Fruit fly (Drosophila melanogaster): Measurements from ENCODE around the gene RhoL.

RhoL gene

DNA sequence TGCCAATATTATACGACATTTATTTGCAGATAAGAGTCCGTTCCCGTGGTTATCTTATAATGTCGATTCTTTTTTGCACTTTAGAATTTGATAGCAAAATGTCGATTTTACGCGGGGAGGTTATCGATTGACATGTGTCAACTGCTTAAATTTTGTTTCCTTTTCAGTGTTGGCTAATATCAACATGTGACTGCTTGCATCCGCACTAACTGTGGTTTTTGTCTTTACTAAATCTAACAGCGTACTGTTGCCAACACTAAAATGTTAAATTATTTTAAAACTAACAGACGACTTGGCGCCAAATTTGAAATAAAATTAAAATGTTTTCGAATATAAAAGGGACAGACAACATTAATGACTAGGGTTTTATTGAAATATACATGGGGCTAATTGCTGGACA, 5.6 kb downstream of the RhoL start:
- TF ChIP-seq CG17801 (GFP tag; optimal IDR thresholded peaks at IDR 0.05; ENCODE audit: partially characterized antibody): no peak

DNA sequence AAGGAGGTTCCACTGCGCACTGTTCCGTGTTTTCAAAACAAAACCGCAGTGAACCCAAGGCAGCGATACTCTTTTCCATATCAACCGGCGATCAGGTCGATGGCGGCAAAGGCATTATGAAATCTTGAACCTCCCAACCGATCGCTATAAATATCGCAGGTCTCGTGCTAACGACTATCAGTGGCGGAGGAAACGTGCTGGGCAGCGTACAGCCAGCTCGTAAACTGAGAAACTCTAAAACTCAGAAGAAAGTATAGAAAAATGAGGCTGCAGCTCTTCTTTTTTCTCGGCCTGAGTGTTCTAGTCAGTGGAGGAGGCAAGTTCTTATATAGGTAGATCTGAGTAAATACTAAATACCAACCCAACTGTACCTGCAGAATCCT, 7.8 kb downstream of the RhoL start, which contains the start of gene phu:
TSS of gene phu (plus strand) at position 175 of the 383 bp plus-strand sequence.
- no peak for TF ChIP-seq CG17801 (GFP tag; optimal IDR thresholded peaks at IDR 0.05; ENCODE audit: partially characterized antibody)

DNA sequence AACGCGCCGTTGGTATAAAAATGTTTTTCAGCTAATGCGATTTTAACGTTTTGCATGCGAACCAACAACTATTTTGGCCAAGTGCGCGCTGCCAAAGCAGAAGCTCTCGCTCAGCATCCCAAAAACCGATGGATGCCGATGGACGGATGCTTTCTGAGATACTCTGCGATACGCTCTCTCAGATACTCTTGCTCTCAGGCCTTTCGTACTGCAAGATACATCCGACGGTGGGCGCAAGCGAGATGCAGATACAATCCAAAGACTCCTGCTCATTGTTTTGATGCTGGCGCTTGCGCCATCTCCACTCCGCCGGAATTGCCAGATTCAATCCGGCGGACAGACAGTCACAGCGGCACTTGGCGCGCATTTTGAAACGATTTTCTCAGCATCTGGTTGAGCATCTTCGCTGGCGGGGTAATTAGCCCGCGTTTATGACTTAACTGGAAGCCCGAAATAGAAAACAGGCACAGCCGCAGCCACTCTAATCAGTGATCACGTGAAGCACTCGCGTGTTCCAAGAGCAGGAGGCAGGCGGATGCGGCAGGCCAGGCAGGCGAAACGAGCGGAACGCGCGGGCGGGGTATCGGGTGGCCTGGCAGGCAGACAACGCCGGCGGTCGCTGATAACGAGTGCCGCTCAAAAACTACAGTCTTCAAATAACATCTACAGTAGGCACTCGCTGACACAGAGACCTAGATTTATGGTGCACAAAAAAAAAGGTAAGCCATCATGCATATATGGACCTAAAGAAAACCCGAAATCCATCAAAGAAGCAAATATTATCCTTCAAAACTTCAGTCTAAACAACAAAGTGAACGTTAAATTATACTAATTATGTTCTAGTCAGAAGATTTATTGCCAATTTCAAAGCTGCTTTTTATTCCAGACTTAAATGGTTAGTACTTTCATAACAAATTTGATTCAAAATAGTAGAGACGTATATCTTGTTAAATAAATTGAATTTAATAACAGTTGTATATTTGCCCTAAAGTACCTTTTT, 8.5 kb downstream of the RhoL start, which contains the start of gene CG16779:
TSS of gene CG16779 (minus strand) at position 51 of the 1,000 bp plus-strand sequence.
- TF ChIP-seq CG17801 (GFP tag; optimal IDR thresholded peaks at IDR 0.05; ENCODE audit: partially characterized antibody): no peak

DNA sequence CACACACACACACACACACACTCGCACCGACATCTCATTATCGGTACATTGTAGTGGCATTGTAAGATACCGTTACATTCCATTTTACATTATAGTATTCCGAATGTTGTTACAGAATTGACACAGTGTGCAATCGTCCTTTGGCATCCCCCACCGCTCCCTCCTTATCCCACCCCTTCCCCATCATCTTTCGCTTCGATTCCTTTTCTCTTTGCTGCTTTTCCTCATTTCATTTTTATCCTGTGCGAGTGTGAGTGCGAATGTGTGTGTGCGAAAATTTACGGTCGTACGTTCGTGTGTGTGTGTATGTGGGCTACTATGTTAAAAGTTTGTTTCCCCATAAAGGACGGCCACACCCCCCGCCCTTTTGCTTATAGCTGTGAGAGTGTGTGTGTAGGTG, 10.3 kb downstream of the RhoL start:
- TF ChIP-seq CG17801 (GFP tag; optimal IDR thresholded peaks at IDR 0.05; ENCODE audit: partially characterized antibody): no peak

DNA sequence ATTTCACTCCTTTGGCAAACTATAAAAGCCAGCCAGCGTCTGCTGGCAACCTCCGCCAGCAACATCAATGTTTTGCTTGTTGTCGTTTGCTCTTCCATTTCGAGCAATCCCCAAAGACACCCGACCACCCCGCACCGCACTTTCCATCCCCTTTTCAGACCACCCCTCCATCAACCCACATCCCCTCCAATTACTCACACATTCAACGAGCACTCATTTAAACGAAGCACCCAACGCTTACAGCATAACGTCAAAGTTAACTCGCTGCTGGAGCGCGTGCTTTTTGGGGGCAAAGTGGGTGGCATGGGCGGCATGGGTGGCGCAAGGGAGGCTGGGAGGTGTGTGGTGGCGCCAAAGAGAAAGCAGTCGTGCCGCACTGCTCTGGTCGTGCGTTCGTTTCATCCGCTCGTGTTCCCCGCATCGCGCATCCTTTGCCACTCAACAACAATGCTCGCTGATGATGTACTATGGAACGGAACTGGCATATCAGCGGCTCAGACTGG, 11.3 kb downstream of the RhoL start:
- no peak for TF ChIP-seq CG17801 (GFP tag; optimal IDR thresholded peaks at IDR 0.05; ENCODE audit: partially characterized antibody)

DNA sequence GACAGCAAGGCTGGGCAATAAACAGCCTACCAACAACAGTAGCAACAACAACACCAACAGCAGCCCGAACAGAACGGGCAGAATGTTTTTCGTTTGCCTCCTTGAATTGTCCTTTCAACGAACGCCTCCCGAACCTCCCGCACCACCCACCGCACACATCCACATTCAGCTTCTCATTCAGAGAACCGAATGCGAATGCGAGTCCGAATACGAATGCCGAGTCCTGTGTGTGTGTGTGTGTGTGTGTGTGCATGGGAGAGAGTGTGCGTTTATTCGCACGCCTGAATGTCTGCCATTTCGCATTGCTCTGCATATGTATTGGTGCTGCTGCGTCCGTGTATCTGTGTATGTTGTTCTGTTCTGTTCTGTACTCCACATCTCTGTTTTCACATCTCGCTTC, 13.9 kb downstream of the RhoL start:
- no peak for TF ChIP-seq CG17801 (GFP tag; optimal IDR thresholded peaks at IDR 0.05; ENCODE audit: partially characterized antibody)

DNA sequence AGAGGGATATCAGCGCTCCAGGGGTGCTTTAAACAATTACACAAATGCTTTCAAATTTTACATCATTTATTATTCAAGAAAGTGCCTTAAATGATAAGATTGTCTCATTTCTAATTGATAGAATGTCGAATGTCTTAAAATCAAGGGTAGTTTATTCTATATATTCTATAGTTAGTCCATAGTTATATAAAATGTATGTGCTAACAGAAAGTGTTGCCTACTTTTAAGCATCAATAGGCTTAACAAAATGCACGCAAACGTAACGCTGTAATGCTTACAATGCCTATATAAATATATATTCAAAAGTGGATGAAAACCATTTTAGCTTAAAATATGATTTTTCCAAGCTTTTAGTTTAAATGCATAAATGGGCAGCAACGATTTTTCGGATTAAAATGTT, 14.4 kb downstream of the RhoL start:
- no peak for TF ChIP-seq CG17801 (GFP tag; optimal IDR thresholded peaks at IDR 0.05; ENCODE audit: partially characterized antibody)

DNA sequence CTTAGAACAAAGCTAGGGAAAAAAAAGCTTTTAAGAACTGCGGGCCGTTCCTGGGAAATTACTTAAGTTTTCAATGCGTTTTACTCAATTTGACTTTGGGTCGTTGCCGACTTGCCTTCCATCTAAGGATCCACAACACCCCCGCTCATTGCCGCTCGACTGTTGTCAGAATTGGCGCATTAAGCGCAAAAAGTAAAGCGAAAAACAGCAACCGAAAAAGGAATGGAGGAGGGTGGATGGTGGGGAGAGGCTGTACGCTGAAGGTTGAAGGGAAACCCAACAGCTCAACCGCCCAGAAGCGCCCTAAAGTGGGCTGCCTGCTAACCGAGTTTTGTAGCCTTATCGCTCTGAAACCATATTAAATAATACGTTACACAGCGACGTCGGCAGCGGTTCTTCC, 14.8 kb downstream of the RhoL start:
- TF ChIP-seq CG17801 (GFP tag; optimal IDR thresholded peaks at IDR 0.05; ENCODE audit: partially characterized antibody): no peak

DNA sequence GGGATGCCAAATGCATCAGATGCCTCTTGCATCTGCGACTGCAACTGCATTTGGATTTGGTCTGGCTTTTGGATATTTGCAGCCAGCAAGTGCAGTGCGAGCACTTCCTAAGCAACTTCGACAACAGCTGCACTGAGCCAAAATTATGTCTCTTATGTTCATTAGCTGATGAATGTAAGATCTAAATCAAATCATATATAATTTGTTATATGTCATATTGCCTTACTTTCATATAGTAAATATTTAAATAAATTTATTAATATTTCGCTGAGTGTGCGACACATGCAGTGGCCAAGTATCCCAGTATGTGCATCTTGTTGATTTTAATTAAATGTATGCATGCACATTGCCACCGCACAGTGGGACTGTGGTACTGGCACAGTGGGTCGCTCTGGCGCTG, 22.0 kb downstream of the RhoL start:
- no peak for TF ChIP-seq CG17801 (GFP tag; optimal IDR thresholded peaks at IDR 0.05; ENCODE audit: partially characterized antibody)

DNA sequence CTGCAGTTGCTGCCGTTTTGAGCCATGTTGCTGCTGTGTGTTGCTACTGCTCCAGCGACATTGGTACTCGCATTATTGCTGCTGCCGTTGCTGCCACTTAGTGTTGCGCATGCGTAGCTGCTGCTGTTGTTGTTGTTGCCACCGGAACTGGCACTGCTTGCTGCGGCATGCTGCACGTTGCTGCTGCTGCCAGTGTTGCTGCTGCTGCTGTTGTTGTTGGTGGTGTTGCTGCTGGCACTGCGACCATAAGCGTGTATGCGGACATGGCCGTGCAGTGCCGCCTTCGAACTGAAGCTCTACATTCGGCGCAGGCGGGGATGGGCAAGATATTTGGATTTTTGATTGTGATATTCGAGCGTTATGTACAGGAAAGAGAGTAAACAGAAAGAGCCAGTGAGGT, 34.3 kb downstream of the RhoL start:
- TF ChIP-seq CG17801 (GFP tag; optimal IDR thresholded peaks at IDR 0.05; ENCODE audit: partially characterized antibody): no peak

DNA sequence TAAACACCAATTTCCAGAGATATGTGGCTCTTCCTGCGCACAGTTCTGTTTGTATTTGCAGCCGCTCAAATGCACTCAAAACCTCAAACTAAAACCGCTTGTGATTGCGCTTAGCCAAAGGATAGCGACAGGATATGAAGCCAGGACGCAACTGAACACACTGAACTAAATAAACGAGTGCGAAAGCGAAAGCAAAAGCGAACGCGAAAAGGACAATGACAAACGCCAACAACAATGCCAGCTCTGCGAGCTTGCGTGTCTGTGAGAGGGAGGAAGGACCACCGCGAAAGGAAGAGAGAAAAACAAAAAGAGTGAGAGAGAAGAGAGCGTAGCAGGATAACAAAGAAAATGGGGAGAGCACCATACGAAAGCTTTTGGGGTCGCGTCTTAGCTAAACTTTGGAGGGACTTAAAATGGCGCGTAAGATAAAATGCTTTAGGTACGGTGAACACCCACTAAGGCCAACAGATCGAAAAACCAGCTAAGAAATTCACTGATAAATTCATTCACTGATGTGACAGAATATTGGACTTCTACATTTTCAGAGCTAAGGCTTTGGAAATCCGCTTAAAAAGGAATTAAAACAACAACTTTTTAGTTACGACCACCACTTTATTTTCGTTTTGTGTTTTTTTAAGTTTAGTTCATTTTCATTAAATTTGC, 41.8 kb downstream of the RhoL start, which contains the start of gene GstZ2:
TSS of gene GstZ2 (minus strand) at position 165 of the 663 bp plus-strand sequence.
- no peak for TF ChIP-seq CG17801 (GFP tag; optimal IDR thresholded peaks at IDR 0.05; ENCODE audit: partially characterized antibody)

DNA sequence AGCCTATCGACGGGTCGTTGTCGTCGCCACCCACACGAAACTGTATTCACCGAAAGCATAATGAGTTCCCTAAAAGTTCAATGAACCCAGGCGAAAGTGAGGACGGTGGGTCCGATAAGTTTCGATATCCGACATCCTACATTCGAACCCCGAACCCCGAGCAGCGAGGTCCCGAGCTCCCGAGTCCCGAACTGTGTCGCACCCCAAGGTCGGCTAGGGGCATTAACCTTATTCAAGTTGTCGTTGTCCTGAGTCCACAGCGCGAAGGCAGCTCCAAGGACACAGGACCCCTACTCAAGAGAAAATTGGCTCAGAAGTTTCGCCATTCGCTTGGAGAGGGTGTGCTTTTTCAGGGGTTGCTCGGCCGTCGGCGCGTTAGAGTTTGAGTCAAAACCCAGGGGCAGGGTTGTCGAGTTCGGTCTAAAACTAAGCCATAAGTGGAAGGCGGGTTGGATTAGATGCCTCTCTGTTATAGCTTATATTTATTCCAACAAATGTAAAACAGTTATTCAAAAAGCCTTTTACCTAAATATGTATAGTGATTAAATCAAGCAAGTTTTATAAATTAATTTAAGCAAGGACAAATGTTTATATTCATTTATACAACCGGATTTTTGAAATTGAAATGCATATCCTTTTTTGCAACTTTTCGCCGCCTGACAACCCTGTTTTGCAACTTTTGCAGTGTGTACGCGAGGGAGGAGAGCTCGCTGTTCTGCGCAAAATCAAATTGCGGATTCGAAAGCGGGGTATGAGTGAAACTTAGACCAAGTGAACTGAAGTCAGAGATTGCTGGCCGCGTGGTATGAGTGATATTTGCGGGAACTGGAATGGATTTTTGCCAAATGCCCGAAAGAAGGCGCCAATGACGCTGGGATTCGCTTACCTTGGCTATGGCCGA, 42.7 kb downstream of the RhoL start:
- no peak for TF ChIP-seq CG17801 (GFP tag; optimal IDR thresholded peaks at IDR 0.05; ENCODE audit: partially characterized antibody)

DNA sequence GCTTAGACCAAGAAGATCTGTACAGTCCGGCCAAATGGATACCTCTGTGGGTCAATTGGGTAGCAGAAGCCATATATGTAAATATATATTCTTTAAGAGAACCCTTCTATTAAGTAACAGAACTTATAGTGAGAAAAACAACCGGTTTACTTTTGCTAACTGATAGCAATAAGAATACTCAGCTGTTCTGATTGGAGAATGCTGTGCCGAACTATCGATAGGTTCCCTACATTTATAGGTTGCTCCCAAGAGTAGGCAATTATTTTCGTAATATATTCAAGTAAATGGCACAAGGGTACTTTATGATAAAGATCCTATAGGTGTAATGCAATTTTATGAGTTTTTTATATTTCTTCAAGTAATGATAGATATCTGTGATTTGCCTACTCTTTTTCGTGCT, 46.0 kb downstream of the RhoL start, which contains the start of gene GstZ1:
TSS of gene GstZ1 (minus strand) at position 174 of the 400 bp plus-strand sequence.
- peak; percentile 40 for TF ChIP-seq CG17801 (GFP tag; optimal IDR thresholded peaks at IDR 0.05; ENCODE audit: partially characterized antibody)

DNA sequence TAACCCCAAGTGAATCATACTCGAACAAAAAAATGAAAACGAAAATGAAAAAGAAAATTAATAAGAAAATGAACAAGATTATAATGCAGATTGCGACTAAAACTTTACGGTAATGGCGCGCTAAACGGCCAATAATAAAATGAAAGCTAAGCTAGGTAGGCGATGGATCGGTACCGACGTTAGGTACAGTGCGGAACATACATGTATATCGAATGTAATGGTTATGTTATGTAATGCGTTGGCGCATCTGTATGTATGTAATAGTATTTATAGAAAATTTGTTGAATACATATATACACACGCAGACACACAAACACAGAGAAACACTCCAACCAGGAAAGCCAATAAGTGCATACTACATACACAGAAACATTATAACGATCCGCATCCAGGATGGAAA, 47.4 kb downstream of the RhoL start:
- no peak for TF ChIP-seq CG17801 (GFP tag; optimal IDR thresholded peaks at IDR 0.05; ENCODE audit: partially characterized antibody)

DNA sequence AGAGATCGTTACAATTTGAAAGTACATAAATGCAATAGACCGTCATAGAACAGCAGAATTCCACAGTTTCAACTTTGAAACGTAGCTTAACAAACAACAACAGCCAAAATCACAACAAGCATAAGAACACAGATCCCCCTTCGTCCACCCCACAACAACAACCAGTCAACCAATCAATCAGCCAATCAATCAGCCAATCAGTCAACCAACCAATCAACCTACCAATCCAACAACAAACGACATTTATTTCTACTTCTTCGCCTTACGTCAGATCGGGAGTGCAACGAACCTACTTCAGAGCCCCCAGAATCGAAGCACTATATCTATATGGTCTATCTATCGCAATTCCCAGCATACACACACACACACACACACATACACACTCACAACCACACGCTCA, 51.7 kb downstream of the RhoL start:
- TF ChIP-seq CG17801 (GFP tag; optimal IDR thresholded peaks at IDR 0.05; ENCODE audit: partially characterized antibody): no peak
